Worm (Caenorhabditis elegans): ENCODE data around the gene abhd-3.2.

The abhd-3.2 gene

DNA sequence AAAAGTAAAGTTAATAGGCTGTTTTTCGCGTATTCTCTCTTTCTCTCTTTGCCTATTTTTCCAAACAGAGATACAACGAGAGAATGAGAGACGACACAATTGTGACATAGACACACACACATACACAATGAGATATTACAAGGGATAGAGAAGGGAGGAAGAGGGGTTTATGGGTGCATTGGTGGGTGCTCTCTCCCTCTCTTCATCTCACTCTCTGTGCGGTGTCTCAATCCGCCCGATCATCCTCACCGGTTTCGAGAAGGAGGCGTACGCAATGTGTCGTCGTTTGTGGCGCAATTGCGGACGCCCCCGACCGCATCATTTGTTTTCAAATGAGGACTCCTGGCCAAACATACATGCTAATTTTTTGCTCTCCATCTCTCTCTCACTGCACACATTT lies 28.3 kb downstream of the abhd-3.2 start (continued):
- TF ChIP-seq akir-1 (GFP tag; optimal IDR thresholded peaks at IDR 0.05) = peak; percentile 53
- TF ChIP-seq F52B5.7 (tag; optimal IDR thresholded peaks at IDR 0.05) = no peak
- no peak for TF ChIP-seq Y79H2A.3 (GFP tag; conservative IDR thresholded peaks at IDR 0.05)
- TF ChIP-seq nfyb-1 (GFP tag; IDR thresholded peaks at IDR 0.05) = peak; percentile 80
- no peak for TF ChIP-seq Y67H2A.10 (GFP tag; conservative IDR thresholded peaks at IDR 0.05)
- peak; percentile 43; the same call in 1 of the 2 replicates for TF ChIP-seq ceh-100 (GFP tag; IDR thresholded peaks at IDR 0.05)
- TF ChIP-seq mcd-1 (GFP tag; IDR thresholded peaks at IDR 0.05) = peak; percentile 68
- 0 out of 2 replicates have a peak, but pooled peaks have one; percentile 21 for TF ChIP-seq cebp-1 (GFP tag; IDR thresholded peaks at IDR 0.05)
- peak; percentile 84 for TF ChIP-seq cebp-1 (tag; optimal IDR thresholded peaks at IDR 0.05)
- no peak for TF ChIP-seq ztf-26 (tag; optimal IDR thresholded peaks at IDR 0.05)
- TF ChIP-seq F39B2.1 (GFP tag; IDR thresholded peaks at IDR 0.05) = no peak
- peak; percentile 63 for TF ChIP-seq B0035.1 (tag; optimal IDR thresholded peaks at IDR 0.05)
- TF ChIP-seq lin-26 (GFP tag; IDR thresholded peaks at IDR 0.05) = peak; percentile 59; the same call in 1 of the 2 replicates
- no peak for TF ChIP-seq bed-1 (GFP tag; IDR thresholded peaks at IDR 0.05)
- TF ChIP-seq hlh-12 (tag; optimal IDR thresholded peaks at IDR 0.05) = no peak
- no peak for TF ChIP-seq ztf-28 (GFP tag; IDR thresholded peaks at IDR 0.05)
- TF ChIP-seq aptf-3 (GFP tag; IDR thresholded peaks at IDR 0.05) = no peak
- TF ChIP-seq ceh-79 (tag; optimal IDR thresholded peaks at IDR 0.05) = no peak
- TF ChIP-seq ceh-27 (GFP tag; optimal IDR thresholded peaks at IDR 0.05) = peak; percentile 90
- TF ChIP-seq snpc-1.1 (tag; optimal IDR thresholded peaks at IDR 0.05; ENCODE audit: insufficient read depth) = no peak
- no peak for TF ChIP-seq nfya-2 (GFP tag; IDR thresholded peaks at IDR 0.05)
- TF ChIP-seq lir-1 (GFP tag; conservative IDR thresholded peaks at IDR 0.05) = no peak
- peak; percentile 28 for TF ChIP-seq die-1 (tag; optimal IDR thresholded peaks at IDR 0.05)
- TF ChIP-seq rpc-1 (optimal IDR thresholded peaks at IDR 0.05) = no peak
- TF ChIP-seq rpc-1 (tag; optimal IDR thresholded peaks at IDR 0.05) = no peak
- TF ChIP-seq F33H1.4 (GFP tag; IDR thresholded peaks at IDR 0.05) = no peak
- no peak for TF ChIP-seq repo-1 (tag; optimal IDR thresholded peaks at IDR 0.05)
- peak; percentile 46 for TF ChIP-seq nhr-80 (tag; optimal IDR thresholded peaks at IDR 0.05)
- TF ChIP-seq chd-7 (tag; optimal IDR thresholded peaks at IDR 0.05) = peak; percentile 59
- TF ChIP-seq lag-1 (GFP tag; IDR thresholded peaks at IDR 0.05) = no peak
- no peak for TF ChIP-seq dpff-1 (tag; optimal IDR thresholded peaks at IDR 0.05)
- TF ChIP-seq mxl-1 (tag; optimal IDR thresholded peaks at IDR 0.05) = no peak
- TF ChIP-seq madf-10 (tag; optimal IDR thresholded peaks at IDR 0.05) = peak; percentile 71
- no peak for TF ChIP-seq him-1 (tag; optimal IDR thresholded peaks at IDR 0.05)
- no peak for TF ChIP-seq mel-28 (tag; optimal IDR thresholded peaks at IDR 0.05; ENCODE audit: borderline replicate concordance)
- no peak for TF ChIP-seq T26A5.8 (tag; optimal IDR thresholded peaks at IDR 0.05)
- no peak for TF ChIP-seq lsy-27 (tag; optimal IDR thresholded peaks at IDR 0.05; ENCODE audit: borderline replicate concordance, insufficient read depth)
- peak; percentile 59 for TF ChIP-seq C06A6.2 (GFP tag; conservative IDR thresholded peaks at IDR 0.05)
- TF ChIP-seq B0261.1 (tag; optimal IDR thresholded peaks at IDR 0.05) = no peak
- no peak for TF ChIP-seq hrde-1 (tag; optimal IDR thresholded peaks at IDR 0.05; ENCODE audit: borderline replicate concordance)
- TF ChIP-seq ceh-58 (GFP tag; IDR thresholded peaks at IDR 0.05) = no peak
- no peak for TF ChIP-seq attf-6 (GFP tag; IDR thresholded peaks at IDR 0.05)
- TF ChIP-seq madf-6 (GFP tag; IDR thresholded peaks at IDR 0.05) = no peak
- no peak for TF ChIP-seq fkh-3 (tag; optimal IDR thresholded peaks at IDR 0.05)
- TF ChIP-seq B0019.2 (GFP tag; conservative IDR thresholded peaks at IDR 0.05) = no peak
- 0 out of 2 replicates have a peak, but pooled peaks have one; percentile 22 for TF ChIP-seq egl-44 (GFP tag; IDR thresholded peaks at IDR 0.05)
- TF ChIP-seq nhr-90 (tag; optimal IDR thresholded peaks at IDR 0.05) = no peak
- TF ChIP-seq dpl-1 (GFP tag; optimal IDR thresholded peaks at IDR 0.05) = no peak
- no peak for TF ChIP-seq pha-4 (tag; optimal IDR thresholded peaks at IDR 0.05)
- TF ChIP-seq ekl-4 (GFP tag; IDR thresholded peaks at IDR 0.05) = 0 out of 2 replicates have a peak, but pooled peaks have one; percentile 54

Data from whole organism, young adult.